Fruit fly (Drosophila melanogaster) whole organism, pupa: ENCODE data around the gene Ccdc85.

ENCODE experiments used
- CG10348 ChIP-seq: fragments of 200-800 bp; sonication (Bioruptor generic); IDR thresholded peaks from 2 replicates; pipeline ENCODE4 v1.3.6; 2022; ENCODE audit warnings: missing biosample characterization, missing genetic modification characterization
- CG12605 ChIP-seq: fragments of 200-800 bp; sonication (Bioruptor generic); IDR thresholded peaks from 2 replicates; pipeline ENCODE4 v1.3.6; 2022; ENCODE audit warnings: missing biosample characterization, missing genetic modification characterization
- CG13204 ChIP-seq: fragments of 200-800 bp; sonication (Bioruptor generic); optimal IDR thresholded peaks from 2 replicates; lab custom pipeline; 2018; ENCODE audit warnings: missing biosample characterization, mild to moderate bottlenecking, missing genetic modification characterization, moderate library complexity
- CG17806 ChIP-seq: fragments of 200-800 bp; sonication (Bioruptor generic); optimal IDR thresholded peaks from 2 replicates; lab custom pipeline; 2018; ENCODE audit warnings: missing biosample characterization, mild to moderate bottlenecking, missing genetic modification characterization, moderate library complexity
- CG32121 ChIP-seq: fragments of 200-800 bp; sonication (Bioruptor generic); IDR thresholded peaks from 2 replicates; pipeline ENCODE4 v1.3.6; 2022; ENCODE audit warnings: missing biosample characterization, missing genetic modification characterization
- CG4496 ChIP-seq: fragments of 200-800 bp; sonication (Bioruptor generic); IDR thresholded peaks from 3 replicates; pipeline ENCODE4 v1.3.6; 2022; ENCODE audit warnings: missing biosample characterization, missing genetic modification characterization
- D1 ChIP-seq: fragments of 200-800 bp; sonication (Bioruptor generic); optimal IDR thresholded peaks from 2 replicates; lab custom pipeline; 2018; ENCODE audit warnings: missing biosample characterization, mild to moderate bottlenecking, missing genetic modification characterization, moderate library complexity
- EcR ChIP-seq: fragments of 200-800 bp; sonication (Bioruptor generic); optimal IDR thresholded peaks from 3 replicates; lab custom pipeline; 2019; ENCODE audit warnings: missing biosample characterization, missing genetic modification characterization, mild to moderate bottlenecking, moderate library complexity, missing genetic modification reagents
- Ets98B ChIP-seq: fragments of 200-800 bp; sonication (Bioruptor generic); IDR thresholded peaks from 2 replicates; pipeline ENCODE4 v1.3.6; 2022; ENCODE audit warnings: missing biosample characterization, missing genetic modification characterization
- Pif1A ChIP-seq: fragments of 200-800 bp; sonication (Bioruptor generic); optimal IDR thresholded peaks from 3 replicates; lab custom pipeline; 2016; ENCODE audit warnings: missing biosample characterization, missing genetic modification characterization
- Snoo ChIP-seq: fragments of 200-800 bp; sonication (Bioruptor generic); optimal IDR thresholded peaks from 3 replicates; lab custom pipeline; 2017; ENCODE audit warnings: missing biosample characterization, mild to moderate bottlenecking, missing genetic modification characterization, inconsistent platforms
- gl ChIP-seq: fragments of 200-800 bp; sonication (Bioruptor generic); optimal IDR thresholded peaks from 2 replicates; lab custom pipeline; 2018; ENCODE audit warnings: missing biosample characterization, mild to moderate bottlenecking, missing genetic modification characterization

DNA sequence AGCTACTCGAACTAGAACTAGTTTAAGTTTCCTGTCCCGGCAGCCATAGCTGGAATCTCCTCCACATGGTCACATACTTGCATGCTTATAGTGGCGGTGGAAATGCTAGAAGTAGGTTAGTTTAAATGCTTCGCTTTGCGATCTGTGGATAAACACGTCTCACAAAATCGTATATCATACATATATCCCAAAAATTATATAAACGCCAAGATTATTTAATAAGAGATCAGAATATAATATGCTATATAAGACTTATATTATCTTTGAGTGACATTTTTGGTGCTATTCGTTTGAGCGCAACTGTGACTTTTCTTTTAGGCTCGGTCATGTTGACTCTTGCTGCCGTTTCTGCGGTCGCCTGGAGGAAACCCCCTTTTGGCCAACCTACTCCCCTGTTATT is 2.9 kb downstream of the Ccdc85 start:
- no peak for TF ChIP-seq EcR (GFP tag; lab: Kevin White, UChicago)
- no peak for TF ChIP-seq CG13204 (GFP tag; lab: Kevin White, UChicago)
- TF ChIP-seq CG4496 (GFP tag; lab: Robert Waterston, UW) = 0 out of 3 replicates have a peak, but pooled peaks have one; percentile 47
- peak; percentile 53; the same call in 1 of the 2 replicates for TF ChIP-seq Ets98B (GFP tag; lab: Robert Waterston, UW)
- no peak for TF ChIP-seq CG17806 (tag; lab: Kevin White, UChicago)
- TF ChIP-seq CG32121 (GFP tag; lab: Robert Waterston, UW) = peak; percentile 17; the same call in 1 of the 2 replicates
- no peak for TF ChIP-seq Pif1A (GFP tag; lab: Kevin White, UChicago)
- TF ChIP-seq Snoo (tag; lab: Kevin White, UChicago) = no peak
- TF ChIP-seq gl (tag; lab: Kevin White, UChicago) = no peak
- TF ChIP-seq D1 (tag; lab: Kevin White, UChicago) = no peak
- TF ChIP-seq CG10348 (GFP tag; lab: Robert Waterston, UW) = no peak
- peak; percentile 39; the same call in 1 of the 2 replicates for TF ChIP-seq CG12605 (GFP tag; lab: Robert Waterston, UW)
